Worm (Caenorhabditis elegans): ENCODE measurements around the gene hil-1.

hil-1 gene

ce11 chrV:14996236-14996635 is 46.7 kb downstream of the hil-1 start, which contains the start of gene irld-14:
TSS of gene irld-14 (plus strand) at chrV:14996536.
- no peak for TF ChIP-seq snpc-1.2 (GFP tag; IDR thresholded peaks at IDR 0.05)
- no peak for TF ChIP-seq nhr-11 (tag; optimal IDR thresholded peaks at IDR 0.05)
- no peak for TF ChIP-seq D1046.2 (GFP tag; IDR thresholded peaks at IDR 0.05)
- TF ChIP-seq pha-4 (GFP tag; IDR thresholded peaks at IDR 0.05) = no peak
- TF ChIP-seq pha-4 (tag; optimal IDR thresholded peaks at IDR 0.05) = no peak
- no peak for TF ChIP-seq zfp-2 (tag; optimal IDR thresholded peaks at IDR 0.05)
- no peak for TF ChIP-seq gei-8 (GFP tag; optimal IDR thresholded peaks at IDR 0.05)
- no peak for TF ChIP-seq attf-4 (tag; optimal IDR thresholded peaks at IDR 0.05)
- TF ChIP-seq unc-130 (GFP tag; optimal IDR thresholded peaks at IDR 0.05) = no peak
- no peak for TF ChIP-seq madf-5 (GFP tag; IDR thresholded peaks at IDR 0.05)
- no peak for TF ChIP-seq rbr-2 (tag; optimal IDR thresholded peaks at IDR 0.05)
- TF ChIP-seq fkh-10 (GFP tag; optimal IDR thresholded peaks at IDR 0.05) = no peak
- TF ChIP-seq aha-1 (tag) = no peak
- TF ChIP-seq spr-3 (GFP tag; optimal IDR thresholded peaks at IDR 0.05) = no peak
- TF ChIP-seq nhr-237 (tag; optimal IDR thresholded peaks at IDR 0.05) = no peak
- TF ChIP-seq daf-16 (GFP tag; optimal IDR thresholded peaks at IDR 0.05) = no peak
- TF ChIP-seq daf-16 (tag; optimal IDR thresholded peaks at IDR 0.05) = no peak

ce11 chrV:14999485-15000023 is 50.0 kb downstream of the hil-1 start, which contains the start of gene T01C3.11:
TSS of gene T01C3.11 (plus strand) at chrV:14999535.
- TF ChIP-seq zfp-3 (GFP tag; conservative IDR thresholded peaks at IDR 0.05) (0 out of 2 replicates have a peak, but pooled peaks have one; percentile 19), lin-38 (GFP tag; IDR thresholded peaks at IDR 0.05) (peak; percentile 54), mes-2 (tag; optimal IDR thresholded peaks at IDR 0.05; ENCODE audit: poor library complexity, severe bottlenecking) (no peak), Y48G9A.11 (GFP tag; IDR thresholded peaks at IDR 0.05) (peak; percentile 63; the same call in 1 of the 2 replicates), daf-19 (GFP tag; conservative IDR thresholded peaks at IDR 0.05) (no peak), T26A8.4 (GFP tag; IDR thresholded peaks at IDR 0.05) (no peak), sdz-12 (GFP tag; optimal IDR thresholded peaks at IDR 0.05) (no peak), Y105C5A.15 (GFP tag; IDR thresholded peaks at IDR 0.05) (0 out of 2 replicates have a peak, but pooled peaks have one; percentile 20), snpc-1.2 (GFP tag; IDR thresholded peaks at IDR 0.05) (0 out of 2 replicates have a peak, but pooled peaks have one; percentile 35), Y75B8A.6 (GFP tag; IDR thresholded peaks at IDR 0.05) (no peak), nhr-10 (tag; optimal IDR thresholded peaks at IDR 0.05) (no peak), madf-9 (GFP tag; conservative IDR thresholded peaks at IDR 0.05) (no peak)

- TF ChIP-seq attf-4 (tag; optimal IDR thresholded peaks at IDR 0.05) = no peak
- no peak for TF ChIP-seq ceh-44 (GFP tag; IDR thresholded peaks at IDR 0.05)
- no peak for TF ChIP-seq lin-39 (tag; optimal IDR thresholded peaks at IDR 0.05)
- TF ChIP-seq zfp-2 (tag; optimal IDR thresholded peaks at IDR 0.05) = no peak
- TF ChIP-seq D1046.2 (GFP tag; IDR thresholded peaks at IDR 0.05) = no peak
- TF ChIP-seq Y48G9A.11 (GFP tag; IDR thresholded peaks at IDR 0.05) = peak; percentile 58
- TF ChIP-seq arid-1 (GFP tag; conservative IDR thresholded peaks at IDR 0.05) = no peak
- no peak for TF ChIP-seq duxl-1 (tag; optimal IDR thresholded peaks at IDR 0.05; ENCODE audit: poor library complexity)
- TF ChIP-seq daf-8 (GFP tag; IDR thresholded peaks at IDR 0.05) = no peak
- no peak for TF ChIP-seq dmd-9 (GFP tag; IDR thresholded peaks at IDR 0.05)
- TF ChIP-seq dve-1 (tag; optimal IDR thresholded peaks at IDR 0.05; ENCODE audit: insufficient read depth) = no peak
- peak; percentile 10; the same call in 1 of the 2 replicates for TF ChIP-seq snpc-1.2 (GFP tag; IDR thresholded peaks at IDR 0.05)
- peak; percentile 89 for TF ChIP-seq nhr-111 (GFP tag; optimal IDR thresholded peaks at IDR 0.05)
- peak; percentile 68 for TF ChIP-seq F49E8.2 (tag; optimal IDR thresholded peaks at IDR 0.05; ENCODE audit: borderline replicate concordance)
- TF ChIP-seq nhr-6 (tag; optimal IDR thresholded peaks at IDR 0.05) = no peak
- no peak for TF ChIP-seq mdl-1 (tag; optimal IDR thresholded peaks at IDR 0.05)
- TF ChIP-seq ZK546.5 (tag; optimal IDR thresholded peaks at IDR 0.05) = no peak
- no peak for TF ChIP-seq ZK337.2 (GFP tag; IDR thresholded peaks at IDR 0.05)
- no peak for TF ChIP-seq dpl-1 (GFP tag; optimal IDR thresholded peaks at IDR 0.05)
- no peak for TF ChIP-seq unc-39 (tag; optimal IDR thresholded peaks at IDR 0.05)
- TF ChIP-seq lir-3 (tag; optimal IDR thresholded peaks at IDR 0.05) = no peak
- TF ChIP-seq Y5F2A.4 (GFP tag; optimal IDR thresholded peaks at IDR 0.05) = peak; percentile 47
- no peak for TF ChIP-seq mxl-3 (GFP tag; optimal IDR thresholded peaks at IDR 0.05)
- TF ChIP-seq egl-27 (tag; optimal IDR thresholded peaks at IDR 0.05) = no peak
- no peak for TF ChIP-seq ama-1 (optimal IDR thresholded peaks at IDR 0.05)
Observed at ce11 chrV:15000055-15000704, 50.6 kb downstream of the hil-1 start, which contains the start of gene rps-16. TSS of gene rps-16 (minus strand) at chrV:15000541.

Data from whole organism, L4 larva.